Fruit fly (Drosophila melanogaster) whole organism: Measurements from ENCODE around the gene Nrt.

ENCODE experiments used
- CG8478 ChIP-seq: fragments of >200 bp; optimal IDR thresholded peaks from 2 replicates; lab custom pipeline; 2018; ENCODE audit warnings: inconsistent platforms
- EcR ChIP-seq, 2 experiments: fragments of >200 bp; optimal IDR thresholded peaks; 2 replicates each; lab custom pipeline; 2017; ENCODE audit warnings: missing biosample characterization in 2 of 2, missing genetic modification characterization in 2 of 2, missing genetic modification reagents in 2 of 2
- psq ChIP-seq: fragments of >200 bp; optimal IDR thresholded peaks from 2 replicates; lab custom pipeline; 2017

- TF ChIP-seq EcR (GFP tag; optimal IDR thresholded peaks at IDR 0.05; lab: Kevin White, UChicago) = peak in 1 of 2 experiments; percentile 6
- no peak for TF ChIP-seq psq (lab: Kevin White, UChicago)
- TF ChIP-seq CG8478 (lab: Kevin White, UChicago) = no peak
These were observed 40.2 kb downstream of the Nrt start for dm6 chr3L:16805806-16806719.
